Fruit fly (Drosophila melanogaster) whole organism, pupa: ENCODE data around the gene Cyp4ac2.

ENCODE experiments used
- CG12605 ChIP-seq: fragments of 200-800 bp; sonication (Bioruptor generic); IDR thresholded peaks from 2 replicates; pipeline ENCODE4 v1.3.6; 2022; ENCODE audit warnings: missing biosample characterization, missing genetic modification characterization
- CG14655 ChIP-seq: fragments of 200-800 bp; sonication (Bioruptor generic); optimal IDR thresholded peaks from 3 replicates; lab custom pipeline; 2017; ENCODE audit warnings: mild to moderate bottlenecking, missing biosample characterization, missing genetic modification reagents, missing genetic modification characterization
- CG17806 ChIP-seq: fragments of 200-800 bp; sonication (Bioruptor generic); optimal IDR thresholded peaks from 2 replicates; lab custom pipeline; 2018; ENCODE audit warnings: missing biosample characterization, mild to moderate bottlenecking, missing genetic modification characterization, moderate library complexity
- CG32121 ChIP-seq: fragments of 200-800 bp; sonication (Bioruptor generic); IDR thresholded peaks from 2 replicates; pipeline ENCODE4 v1.3.6; 2022; ENCODE audit warnings: missing biosample characterization, missing genetic modification characterization
- CG34367 ChIP-seq: fragments of 200-800 bp; sonication (Bioruptor generic); optimal IDR thresholded peaks from 2 replicates; lab custom pipeline; 2018; ENCODE audit warnings: missing biosample characterization, mild to moderate bottlenecking, missing genetic modification characterization
- CG4496 ChIP-seq: fragments of 200-800 bp; sonication (Bioruptor generic); IDR thresholded peaks from 3 replicates; pipeline ENCODE4 v1.3.6; 2022; ENCODE audit warnings: missing biosample characterization, missing genetic modification characterization
- CG8159 ChIP-seq: fragments of 200-800 bp; sonication (Bioruptor generic); optimal IDR thresholded peaks from 3 replicates; lab custom pipeline; 2018; ENCODE audit warnings: missing biosample characterization, mild to moderate bottlenecking, missing genetic modification characterization, moderate library complexity
- CG8301 ChIP-seq: fragments of 200-800 bp; sonication (Bioruptor generic); optimal IDR thresholded peaks from 2 replicates; lab custom pipeline; 2018; ENCODE audit warnings: missing biosample characterization, mild to moderate bottlenecking, missing genetic modification characterization
- CG9948 ChIP-seq: fragments of 200-800 bp; sonication (Bioruptor generic); optimal IDR thresholded peaks from 2 replicates; lab custom pipeline; 2018; ENCODE audit warnings: missing biosample characterization, mild to moderate bottlenecking, missing genetic modification characterization, moderate library complexity
- EcR ChIP-seq: fragments of 200-800 bp; sonication (Bioruptor generic); optimal IDR thresholded peaks from 3 replicates; lab custom pipeline; 2019; ENCODE audit warnings: missing biosample characterization, missing genetic modification characterization, mild to moderate bottlenecking, moderate library complexity, missing genetic modification reagents
- Pif1A ChIP-seq: fragments of 200-800 bp; sonication (Bioruptor generic); optimal IDR thresholded peaks from 3 replicates; lab custom pipeline; 2016; ENCODE audit warnings: missing biosample characterization, missing genetic modification characterization
- Pif1B ChIP-seq: fragments of 200-800 bp; sonication (Bioruptor generic); optimal IDR thresholded peaks from 3 replicates; lab custom pipeline; 2016; ENCODE audit warnings: missing biosample characterization, missing genetic modification characterization
- fd96Ca ChIP-seq: fragments of 200-800 bp; sonication (Bioruptor generic); IDR thresholded peaks from 3 replicates; pipeline ENCODE4 v1.3.6; 2022; ENCODE audit warnings: missing biosample characterization, missing genetic modification characterization

dm6 chr2L:5248582-5248981 lies 17.6 kb upstream of the Cyp4ac2 start:
- no peak for TF ChIP-seq fd96Ca
- no peak for TF ChIP-seq CG12605 (GFP tag; lab: Robert Waterston, UW)
- TF ChIP-seq CG14655 (GFP tag; lab: Kevin White, UChicago): no peak
- no peak for TF ChIP-seq CG8159 (tag; lab: Kevin White, UChicago)
- TF ChIP-seq CG32121: no peak
- no peak for TF ChIP-seq Pif1A (GFP tag; lab: Kevin White, UChicago)
- no peak for TF ChIP-seq CG8301 (tag; lab: Kevin White, UChicago)
- TF ChIP-seq CG4496 (GFP tag; lab: Robert Waterston, UW): no peak
- no peak for TF ChIP-seq CG17806 (tag; lab: Kevin White, UChicago)
- TF ChIP-seq CG9948: no peak
- TF ChIP-seq Pif1B (GFP tag; lab: Kevin White, UChicago): no peak
- no peak for TF ChIP-seq CG34367 (tag; lab: Kevin White, UChicago)
- no peak for TF ChIP-seq EcR (GFP tag; lab: Kevin White, UChicago)
